Fruit fly (Drosophila melanogaster) whole organism, embryonic: ENCODE results near the gene Tpst.

Experiments used
- Ada2b ChIP-seq: fragments of 200-800 bp; sonication (Bioruptor generic); IDR thresholded peaks from 2 replicates; pipeline ENCODE4 v1.3.6; 2022; ENCODE audit warnings: missing biosample characterization, missing genetic modification characterization
- Asciz ChIP-seq: fragments of 200-800 bp; sonication (Bioruptor generic); optimal IDR thresholded peaks from 2 replicates; lab custom pipeline; 2017; ENCODE audit warnings: missing biosample characterization, mild to moderate bottlenecking, missing genetic modification characterization, missing genetic modification reagents
- Atf-2 ChIP-seq: fragments of 200-800 bp; sonication (Bioruptor generic); optimal IDR thresholded peaks from 2 replicates; lab custom pipeline; 2016; ENCODE audit warnings: missing biosample characterization, missing genetic modification characterization
- CG10209 ChIP-seq: fragments of 200-800 bp; sonication (Bioruptor generic); optimal IDR thresholded peaks from 3 replicates; lab custom pipeline; 2017; ENCODE audit warnings: missing biosample characterization, mild to moderate bottlenecking, missing genetic modification characterization, missing genetic modification reagents
- CG10321 ChIP-seq: fragments of 200-800 bp; sonication (Bioruptor generic); IDR thresholded peaks from 2 replicates; pipeline ENCODE4 v1.3.6; 2022; ENCODE audit warnings: missing biosample characterization, missing genetic modification characterization
- CG11093 ChIP-seq: fragments of 200-800 bp; sonication (Bioruptor generic); IDR thresholded peaks from 3 replicates; pipeline ENCODE4 v1.3.6; 2022; ENCODE audit warnings: missing biosample characterization, missing genetic modification characterization
- CG11504 ChIP-seq: fragments of 200-800 bp; sonication (Bioruptor generic); optimal IDR thresholded peaks from 3 replicates; lab custom pipeline; 2019; ENCODE audit warnings: missing biosample characterization, mild to moderate bottlenecking, missing genetic modification characterization, moderate library complexity
- CG12104 ChIP-seq: fragments of 200-800 bp; sonication (Bioruptor generic); optimal IDR thresholded peaks from 3 replicates; lab custom pipeline; 2016; ENCODE audit warnings: missing biosample characterization, missing genetic modification characterization
- CG13624 ChIP-seq: fragments of 200-800 bp; sonication (Bioruptor generic); optimal IDR thresholded peaks from 2 replicates; lab custom pipeline; 2016; ENCODE audit warnings: missing biosample characterization, missing genetic modification characterization
- CG15073 ChIP-seq: fragments of 200-800 bp; sonication (Bioruptor generic); optimal IDR thresholded peaks from 2 replicates; lab custom pipeline; 2016; ENCODE audit warnings: missing biosample characterization, missing genetic modification characterization
- CG18599 ChIP-seq: fragments of 200-800 bp; sonication (Bioruptor generic); optimal IDR thresholded peaks from 3 replicates; lab custom pipeline; 2017; ENCODE audit warnings: missing biosample characterization, missing genetic modification characterization, mild to moderate bottlenecking, moderate library complexity, missing genetic modification reagents
- CG2120 ChIP-seq: fragments of 200-800 bp; sonication (Bioruptor generic); optimal IDR thresholded peaks from 3 replicates; lab custom pipeline; 2016; ENCODE audit warnings: missing biosample characterization, missing genetic modification characterization
- CG30020 ChIP-seq: fragments of 200-800 bp; optimal IDR thresholded peaks from 2 replicates; lab custom pipeline; 2019; ENCODE audit warnings: missing biosample characterization, mild to moderate bottlenecking, missing genetic modification characterization, moderate library complexity
- CG4730 ChIP-seq: fragments of 200-800 bp; sonication (Bioruptor generic); IDR thresholded peaks from 2 replicates; pipeline ENCODE4 v1.3.6; 2022; ENCODE audit warnings: missing biosample characterization, missing genetic modification characterization
- CG6175 ChIP-seq: fragments of 200-800 bp; sonication (Bioruptor generic); IDR thresholded peaks from 3 replicates; pipeline ENCODE4 v1.3.6; 2022; ENCODE audit warnings: missing biosample characterization, missing genetic modification characterization
- CG6765 ChIP-seq: fragments of 200-800 bp; sonication (Bioruptor generic); optimal IDR thresholded peaks from 3 replicates; lab custom pipeline; 2017; ENCODE audit warnings: missing biosample characterization, mild to moderate bottlenecking, missing genetic modification characterization
- CG7987 ChIP-seq: fragments of 200-800 bp; sonication (Bioruptor generic); optimal IDR thresholded peaks from 2 replicates; lab custom pipeline; 2018; ENCODE audit warnings: missing biosample characterization, mild to moderate bottlenecking, missing genetic modification characterization, moderate library complexity
- CG9609 ChIP-seq: fragments of 200-800 bp; sonication (Bioruptor generic); optimal IDR thresholded peaks from 3 replicates; lab custom pipeline; 2016; ENCODE audit warnings: missing biosample characterization, missing genetic modification characterization
- CG9876 ChIP-seq: fragments of 200-800 bp; sonication (Bioruptor generic); optimal IDR thresholded peaks from 2 replicates; lab custom pipeline; 2016; ENCODE audit warnings: missing biosample characterization, missing genetic modification characterization
- Doc2 ChIP-seq: fragments of 200-800 bp; sonication (Bioruptor generic); IDR thresholded peaks from 2 replicates; pipeline ENCODE4 v1.3.6; 2022; ENCODE audit warnings: missing biosample characterization, missing genetic modification characterization
- E2f1 ChIP-seq: fragments of 200-800 bp; sonication (Bioruptor generic); IDR thresholded peaks from 2 replicates; pipeline ENCODE4 v1.3.6; 2022; ENCODE audit warnings: missing biosample characterization, missing genetic modification characterization
- HLHmδ ChIP-seq: fragments of 200-800 bp; sonication (Bioruptor generic); optimal IDR thresholded peaks from 2 replicates; lab custom pipeline; 2018; ENCODE audit warnings: missing biosample characterization, mild to moderate bottlenecking, missing genetic modification characterization, moderate library complexity
- Hey ChIP-seq: fragments of 200-800 bp; sonication (Bioruptor generic); optimal IDR thresholded peaks from 3 replicates; lab custom pipeline; 2018; ENCODE audit warnings: missing biosample characterization, mild to moderate bottlenecking, missing genetic modification characterization
- Kr ChIP-seq: fragments of 200-800 bp; sonication (Bioruptor generic); optimal IDR thresholded peaks from 2 replicates; lab custom pipeline; 2017; ENCODE audit warnings: missing biosample characterization, mild to moderate bottlenecking, missing genetic modification characterization
- MESR4 ChIP-seq: fragments of 200-800 bp; sonication (Bioruptor generic); optimal IDR thresholded peaks from 2 replicates; lab custom pipeline; 2018; ENCODE audit warnings: missing biosample characterization, mild to moderate bottlenecking, missing genetic modification characterization, moderate library complexity
- Max ChIP-seq: fragments of 200-800 bp; sonication (Bioruptor generic); optimal IDR thresholded peaks from 2 replicates; lab custom pipeline; 2016; ENCODE audit warnings: missing biosample characterization, mild to moderate bottlenecking, missing genetic modification characterization
- Optix ChIP-seq: fragments of 200-800 bp; sonication (Bioruptor generic); IDR thresholded peaks from 3 replicates; pipeline ENCODE4 v1.3.6; 2022; ENCODE audit warnings: missing biosample characterization, missing genetic modification characterization
- aop ChIP-seq: fragments of 200-800 bp; sonication (Bioruptor generic); IDR thresholded peaks from 2 replicates; pipeline ENCODE4 v1.3.6; 2022; ENCODE audit warnings: missing biosample characterization, missing genetic modification characterization
- ara ChIP-seq: fragments of 200-800 bp; sonication (Bioruptor generic); IDR thresholded peaks from 2 replicates; pipeline ENCODE4 v1.3.6; 2022; ENCODE audit warnings: missing biosample characterization, missing genetic modification characterization
- ase ChIP-seq: fragments of 200-800 bp; sonication (Bioruptor generic); IDR thresholded peaks from 3 replicates; pipeline ENCODE4 v1.3.6; 2022; ENCODE audit warnings: missing biosample characterization, missing genetic modification characterization
- bigmax ChIP-seq: fragments of 200-800 bp; sonication (Bioruptor generic); optimal IDR thresholded peaks from 2 replicates; lab custom pipeline; 2018; ENCODE audit warnings: missing biosample characterization, mild to moderate bottlenecking, missing genetic modification characterization
- chif ChIP-seq, 2 experiments: fragments of 200-800 bp; sonication (Bioruptor generic); optimal IDR thresholded peaks; 3 replicates each; lab custom pipeline; 2016; ENCODE audit warnings: missing biosample characterization in 2 of 2, missing genetic modification characterization in 2 of 2
- fru ChIP-seq: fragments of >200 bp; optimal IDR thresholded peaks from 2 replicates; lab custom pipeline; 2017
- grau ChIP-seq: fragments of 200-800 bp; optimal IDR thresholded peaks from 3 replicates; lab custom pipeline; 2019; ENCODE audit warnings: missing biosample characterization, mild to moderate bottlenecking, missing genetic modification characterization, moderate library complexity
- ind ChIP-seq: fragments of 200-800 bp; sonication (Bioruptor generic); optimal IDR thresholded peaks from 3 replicates; lab custom pipeline; 2016; ENCODE audit warnings: missing biosample characterization, missing genetic modification characterization
- lbe ChIP-seq: fragments of 200-800 bp; sonication (Bioruptor generic); optimal IDR thresholded peaks from 2 replicates; lab custom pipeline; 2016; ENCODE audit warnings: missing biosample characterization, mild to moderate bottlenecking, missing genetic modification characterization
- onecut ChIP-seq: fragments of 200-800 bp; sonication (Bioruptor generic); IDR thresholded peaks from 2 replicates; pipeline ENCODE4 v1.3.6; 2022; ENCODE audit warnings: missing biosample characterization, missing genetic modification characterization
- pb ChIP-seq: fragments of 200-800 bp; sonication (Bioruptor generic); optimal IDR thresholded peaks from 3 replicates; lab custom pipeline; 2016; ENCODE audit warnings: missing biosample characterization, missing genetic modification characterization
- prd ChIP-seq, 3 experiments: fragments of >200 bp in 2 of 3; fragments of 200-800 bp in 1 of 3; sonication (Bioruptor generic) in 1 of 3; optimal IDR thresholded peaks in 2 of 3; IDR thresholded peaks in 1 of 3; 2 replicates in 2 of 3; 3 replicates in 1 of 3; pipeline versions ENCODE4 v1.3.6 to Lab custom; 2017 to 2022; ENCODE audit warnings: missing biosample characterization in 1 of 3, missing genetic modification characterization in 1 of 3
- salm ChIP-seq: fragments of 200-800 bp; sonication (Bioruptor generic); optimal IDR thresholded peaks from 2 replicates; lab custom pipeline; 2018; ENCODE audit warnings: missing biosample characterization, mild to moderate bottlenecking, missing genetic modification characterization
- sc ChIP-seq, 3 experiments: fragments of >200 bp in 2 of 3; fragments of 200-800 bp in 1 of 3; sonication (Bioruptor generic) in 1 of 3; optimal IDR thresholded peaks; 2 replicates in 2 of 3; 3 replicates in 1 of 3; lab custom pipeline; 2017; ENCODE audit warnings: mild to moderate bottlenecking in 1 of 3, missing biosample characterization in 1 of 3, missing genetic modification characterization in 1 of 3, missing genetic modification reagents in 1 of 3
- sisA ChIP-seq: fragments of 200-800 bp; sonication (Bioruptor generic); IDR thresholded peaks from 2 replicates; pipeline ENCODE4 v1.3.6; 2022; ENCODE audit warnings: missing biosample characterization, missing genetic modification characterization
- sr ChIP-seq: fragments of 200-800 bp; sonication (Bioruptor generic); IDR thresholded peaks from 3 replicates; pipeline ENCODE4 v1.3.6; 2022; ENCODE audit warnings: missing biosample characterization, missing genetic modification characterization
- trem ChIP-seq: fragments of 200-800 bp; optimal IDR thresholded peaks from 3 replicates; lab custom pipeline; 2019; ENCODE audit warnings: missing biosample characterization, mild to moderate bottlenecking, missing genetic modification characterization, moderate library complexity

Tpst gene

DNA sequence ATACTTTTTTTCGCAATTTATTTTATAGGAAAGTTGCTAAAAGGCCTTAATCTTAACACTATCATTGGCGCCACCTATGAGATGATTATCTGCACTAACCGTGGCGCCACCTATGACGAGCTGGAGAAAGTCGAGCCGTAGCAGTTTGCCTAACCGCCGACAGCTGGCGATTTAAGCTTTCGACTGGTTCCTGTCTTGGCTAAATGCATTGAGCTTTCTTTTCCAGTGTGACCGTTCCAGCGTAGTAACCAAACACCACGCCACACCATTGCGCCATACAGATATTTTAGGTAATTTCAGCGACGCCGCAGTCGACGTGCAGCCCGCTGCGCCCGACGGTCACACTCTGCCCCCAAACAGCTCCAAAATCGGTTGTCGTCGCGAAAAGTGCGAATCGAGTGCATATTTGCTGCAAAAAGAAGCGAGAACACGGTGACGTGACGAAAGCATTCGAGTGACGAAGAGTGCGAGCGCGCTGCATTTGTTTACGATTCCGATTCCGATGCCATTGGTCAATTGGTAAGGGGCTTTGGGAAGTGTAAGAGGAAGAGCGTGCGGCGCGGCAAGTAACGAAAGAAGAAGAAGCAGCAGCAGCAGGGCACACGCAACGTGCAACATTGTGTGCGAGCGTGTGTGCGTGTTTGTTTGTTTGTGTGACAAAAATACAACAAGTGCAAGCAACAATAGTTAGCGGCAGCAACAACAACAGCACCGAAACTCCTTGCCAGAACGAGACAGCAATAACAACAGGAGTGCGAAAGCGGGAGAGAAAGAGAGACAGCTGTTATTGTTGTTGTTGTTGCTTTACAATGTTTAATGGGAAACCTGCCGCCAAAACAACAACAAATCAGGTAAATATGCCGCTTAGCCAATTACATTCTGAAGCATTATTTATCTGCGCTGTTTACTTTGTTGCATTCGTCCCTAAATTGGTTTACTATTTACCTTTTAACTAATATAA lies at the start of gene Tpst, which contains the start of gene CG46311 (continued):
- peak; percentile 62 for TF ChIP-seq CG9609 (GFP tag; lab: Kevin White, UChicago)
- TF ChIP-seq onecut: peak; percentile 61
- no peak for TF ChIP-seq CG12104 (GFP tag; lab: Kevin White, UChicago)
- TF ChIP-seq HLHmδ (GFP tag; lab: Kevin White, UChicago): peak; percentile 50
- TF ChIP-seq Max (GFP tag; lab: Kevin White, UChicago): peak; percentile 15

DNA sequence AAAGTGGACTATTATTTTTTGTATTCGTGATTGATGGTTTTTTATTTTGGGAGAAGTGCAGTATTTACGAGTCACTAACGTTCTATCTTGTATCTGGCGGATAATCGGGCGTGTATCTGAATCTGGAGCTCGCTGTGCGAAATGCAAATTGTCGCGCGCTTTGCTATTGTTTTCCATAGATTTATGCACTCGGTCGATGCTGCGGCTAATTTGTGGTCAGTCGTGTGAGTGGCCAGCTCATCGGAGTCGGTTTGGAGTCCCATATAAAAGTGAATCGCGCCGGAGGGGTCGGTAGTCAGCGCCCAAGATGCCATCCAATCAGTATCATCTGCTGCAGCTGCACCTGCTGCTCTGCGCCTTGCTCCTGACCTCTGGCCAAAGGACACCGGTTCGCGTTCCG lies 35.9 kb upstream of the Tpst start, which contains the start of gene CG15754:
TSS of gene CG15754 (plus strand) at position 301 of the 400 bp plus-strand sequence.
- TF ChIP-seq CG11093 (GFP tag; lab: Robert Waterston, UW) (no peak), CG13624 (GFP tag; lab: Kevin White, UChicago) (no peak), sc (optimal IDR thresholded peaks at IDR 0.05; lab: Kevin White, UChicago) (no peak), sc (GFP tag; optimal IDR thresholded peaks at IDR 0.05; lab: Kevin White, UChicago) (no peak), fru (lab: Kevin White, UChicago) (no peak)

DNA sequence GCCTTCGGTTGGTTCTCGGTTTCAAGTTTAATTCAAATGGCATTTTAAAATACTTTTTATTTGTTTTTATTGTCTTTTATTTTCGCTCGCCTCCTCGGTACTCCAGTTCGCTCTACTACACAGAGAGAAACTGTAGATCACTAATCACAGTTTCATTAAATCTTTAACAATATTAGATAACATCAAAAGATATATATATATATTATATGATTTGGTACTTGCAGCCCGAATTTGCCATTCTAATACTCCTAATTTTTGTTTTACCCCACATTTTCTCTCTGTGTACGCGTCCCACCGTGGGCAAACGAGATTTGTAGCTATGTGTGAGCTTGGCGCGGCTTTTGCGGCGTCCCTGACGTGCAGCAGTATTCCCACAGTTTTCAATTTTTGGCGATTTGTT lies 34.0 kb upstream of the Tpst start:
- TF ChIP-seq E2f1 (GFP tag; lab: Robert Waterston, UW): no peak
- TF ChIP-seq CG11093 (GFP tag; lab: Robert Waterston, UW): no peak
- no peak for TF ChIP-seq ind (GFP tag; lab: Kevin White, UChicago)
- TF ChIP-seq CG6765 (GFP tag; lab: Kevin White, UChicago): no peak
- no peak for TF ChIP-seq grau
- TF ChIP-seq aop (GFP tag; lab: Robert Waterston, UW): no peak
- no peak for TF ChIP-seq Asciz (GFP tag; lab: Kevin White, UChicago)
- no peak for TF ChIP-seq Optix (GFP tag; lab: Robert Waterston, UW)
- TF ChIP-seq CG10209 (GFP tag; lab: Kevin White, UChicago): no peak
- no peak for TF ChIP-seq MESR4 (GFP tag; lab: Kevin White, UChicago)
- TF ChIP-seq Hey (tag; lab: Kevin White, UChicago): no peak
- no peak for TF ChIP-seq lbe (GFP tag; lab: Kevin White, UChicago)
- no peak for TF ChIP-seq chif (GFP tag; optimal IDR thresholded peaks at IDR 0.05; lab: Kevin White, UChicago)
- TF ChIP-seq bigmax (GFP tag; lab: Kevin White, UChicago): no peak
- no peak for TF ChIP-seq sr
- no peak for TF ChIP-seq CG2120
- TF ChIP-seq CG11504 (tag; lab: Kevin White, UChicago): peak; percentile 13
- no peak for TF ChIP-seq ara
- TF ChIP-seq pb (GFP tag; lab: Kevin White, UChicago): no peak
- TF ChIP-seq CG10321 (GFP tag; lab: Robert Waterston, UW): no peak
- TF ChIP-seq Max (GFP tag; lab: Kevin White, UChicago): no peak
- TF ChIP-seq CG18599 (GFP tag; lab: Kevin White, UChicago): peak; percentile 2
- TF ChIP-seq salm (tag; lab: Kevin White, UChicago): no peak
- TF ChIP-seq CG4730 (GFP tag; lab: Robert Waterston, UW): no peak
- 0 out of 3 replicates have a peak, but pooled peaks have one; percentile 11 for TF ChIP-seq CG6175 (GFP tag; lab: Robert Waterston, UW)
- no peak for TF ChIP-seq Doc2 (GFP tag; lab: Robert Waterston, UW)
- 0 out of 2 replicates have a peak, but pooled peaks have one; percentile 16 for TF ChIP-seq sisA
- TF ChIP-seq Atf-2 (GFP tag; lab: Kevin White, UChicago): no peak
- TF ChIP-seq prd (optimal IDR thresholded peaks at IDR 0.05; lab: Kevin White, UChicago): no peak
- peak; percentile 42; the same call in 1 of the 3 replicates for TF ChIP-seq prd (GFP tag; IDR thresholded peaks at IDR 0.05; lab: Robert Waterston, UW)
- no peak for TF ChIP-seq CG7987
- TF ChIP-seq Ada2b: 0 out of 2 replicates have a peak, but pooled peaks have one; percentile 30
- TF ChIP-seq trem (tag; lab: Kevin White, UChicago): no peak
- TF ChIP-seq Kr (GFP tag; lab: Kevin White, UChicago): no peak
- 0 out of 3 replicates have a peak, but pooled peaks have one; percentile 6 for TF ChIP-seq ase (GFP tag; lab: Robert Waterston, UW)
- TF ChIP-seq CG15073 (GFP tag; lab: Kevin White, UChicago): no peak
- TF ChIP-seq CG30020: no peak
- no peak for TF ChIP-seq CG9876 (GFP tag; lab: Kevin White, UChicago)
